Fruit fly (Drosophila melanogaster): Measurements from ENCODE around the gene CG17192.

The CG17192 gene

dm6 chr3R:26996642-26997041 lies 21.4 kb downstream of the CG17192 start, which contains the start of gene RYa-R:
Gene RYa-R, plus strand, starts transcription at chr3R:26996980.
- no peak for TF ChIP-seq CG11762 (GFP tag; optimal IDR thresholded peaks at IDR 0.05; ENCODE audit: insufficient read depth)
- TF ChIP-seq spab (GFP tag; optimal IDR thresholded peaks at IDR 0.05) = no peak
- no peak for TF ChIP-seq Lpt (GFP tag; optimal IDR thresholded peaks at IDR 0.05)
- no peak for TF ChIP-seq dsx (GFP tag; optimal IDR thresholded peaks at IDR 0.05; ENCODE audit: poor library complexity, severe bottlenecking)
- TF ChIP-seq Sox14 (GFP tag; optimal IDR thresholded peaks at IDR 0.05) = no peak
- no peak for TF ChIP-seq CG7368 (GFP tag; optimal IDR thresholded peaks at IDR 0.05)
- TF ChIP-seq CG6792 (GFP tag; optimal IDR thresholded peaks at IDR 0.05) = no peak
- TF ChIP-seq Ets96B (tag; optimal IDR thresholded peaks at IDR 0.05) = no peak
- TF ChIP-seq CG6276 (GFP tag; optimal IDR thresholded peaks at IDR 0.05) = no peak
- no peak for TF ChIP-seq Eip78C (GFP tag)
- no peak for TF ChIP-seq CG9139 (GFP tag; optimal IDR thresholded peaks at IDR 0.05)
- TF ChIP-seq Eip93F (GFP tag; optimal IDR thresholded peaks at IDR 0.05) = no peak
- TF ChIP-seq topi (GFP tag; optimal IDR thresholded peaks at IDR 0.05) = no peak
- no peak for TF ChIP-seq lz (GFP tag; optimal IDR thresholded peaks at IDR 0.05)
- TF ChIP-seq pdm3 (GFP tag; optimal IDR thresholded peaks at IDR 0.05) = no peak
- no peak for TF ChIP-seq CG3919 (GFP tag; optimal IDR thresholded peaks at IDR 0.05)

dm6 chr3R:26994532-26994931 lies 23.6 kb downstream of the CG17192 start, which contains the start of gene TwdlC:
Gene TwdlC, plus strand, starts transcription at chr3R:26994832.
- TF ChIP-seq Hr4 (GFP tag; optimal IDR thresholded peaks at IDR 0.05) (no peak), esn (GFP tag; optimal IDR thresholded peaks at IDR 0.05) (no peak), CG15336 (GFP tag; IDR thresholded peaks at IDR 0.05) (no peak), pdm3 (GFP tag; optimal IDR thresholded peaks at IDR 0.05) (no peak), Smox (GFP tag; optimal IDR thresholded peaks at IDR 0.05) (no peak), dsx (GFP tag; optimal IDR thresholded peaks at IDR 0.05; ENCODE audit: poor library complexity, severe bottlenecking) (no peak), acj6 (GFP tag; optimal IDR thresholded peaks at IDR 0.05) (no peak), fd59A (GFP tag; optimal IDR thresholded peaks at IDR 0.05) (no peak), Met (GFP tag; optimal IDR thresholded peaks at IDR 0.05) (no peak), CG7368 (GFP tag; optimal IDR thresholded peaks at IDR 0.05) (no peak)

dm6 chr3R:26989802-26990509 lies 28.1 kb downstream of the CG17192 start, which contains the start of gene CG31076:
Gene CG31076, minus strand, starts transcription at chr3R:26989852.
- peak; percentile 57 for TF ChIP-seq CG11902 (GFP tag; optimal IDR thresholded peaks at IDR 0.05)
- peak; percentile 93 for TF ChIP-seq Eip78C (GFP tag)
- TF ChIP-seq vri (GFP tag; optimal IDR thresholded peaks at IDR 0.05) = peak; percentile 48
- peak; percentile 46 for TF ChIP-seq CG11762 (GFP tag; optimal IDR thresholded peaks at IDR 0.05; ENCODE audit: insufficient read depth)
- no peak for TF ChIP-seq CG4318 (GFP tag; optimal IDR thresholded peaks at IDR 0.05)
- peak; percentile 43 for TF ChIP-seq pdm3 (GFP tag; optimal IDR thresholded peaks at IDR 0.05)
- TF ChIP-seq esn (GFP tag; optimal IDR thresholded peaks at IDR 0.05) = peak; percentile 81
- TF ChIP-seq achi (GFP tag; optimal IDR thresholded peaks at IDR 0.05) = peak; percentile 65
- peak; percentile 34; the same call in 1 of the 3 replicates for TF ChIP-seq CG8119 (GFP tag; IDR thresholded peaks at IDR 0.05)
- peak; percentile 15 to 57 for TF ChIP-seq ss (GFP tag; optimal IDR thresholded peaks at IDR 0.05)
- TF ChIP-seq Eip93F (GFP tag; optimal IDR thresholded peaks at IDR 0.05) = peak; percentile 83
- TF ChIP-seq Sox15 (GFP tag; optimal IDR thresholded peaks at IDR 0.05) = peak; percentile 5
- TF ChIP-seq Gug (GFP tag; IDR thresholded peaks at IDR 0.05) = no peak
- no peak for TF ChIP-seq fd85E (GFP tag; optimal IDR thresholded peaks at IDR 0.05)
- TF ChIP-seq CG3919 (GFP tag; optimal IDR thresholded peaks at IDR 0.05) = peak; percentile 65
- TF ChIP-seq CG8319 (GFP tag; optimal IDR thresholded peaks at IDR 0.05) = peak; percentile 45
- peak; percentile 54 for TF ChIP-seq Hr39 (GFP tag; optimal IDR thresholded peaks at IDR 0.05)
- peak; percentile 53 for TF ChIP-seq Blimp-1 (GFP tag; optimal IDR thresholded peaks at IDR 0.05)
- TF ChIP-seq CG34406 (GFP tag; optimal IDR thresholded peaks at IDR 0.05) = peak; percentile 42
- no peak for TF ChIP-seq CG9139 (GFP tag; optimal IDR thresholded peaks at IDR 0.05)
- TF ChIP-seq fkh (GFP tag; optimal IDR thresholded peaks at IDR 0.05) = peak; percentile 70
- peak; percentile 73 for TF ChIP-seq lz (GFP tag; optimal IDR thresholded peaks at IDR 0.05)
- no peak for TF ChIP-seq Hr38 (GFP tag; optimal IDR thresholded peaks at IDR 0.05)
- no peak for TF ChIP-seq salr (GFP tag; optimal IDR thresholded peaks at IDR 0.05)
- peak; percentile 24 for TF ChIP-seq acj6 (GFP tag; optimal IDR thresholded peaks at IDR 0.05)
- peak; percentile 36 for TF ChIP-seq OdsH (GFP tag; optimal IDR thresholded peaks at IDR 0.05)
- TF ChIP-seq CG10669 (GFP tag; optimal IDR thresholded peaks at IDR 0.05) = peak; percentile 64
- peak; percentile 77 for TF ChIP-seq Sox14 (GFP tag; optimal IDR thresholded peaks at IDR 0.05)
- TF ChIP-seq topi (GFP tag; optimal IDR thresholded peaks at IDR 0.05) = peak; percentile 85
- peak; percentile 77 for TF ChIP-seq cyc (GFP tag; optimal IDR thresholded peaks at IDR 0.05)
- 0 out of 3 replicates have a peak, but pooled peaks have one; percentile 38 for TF ChIP-seq eg (GFP tag; IDR thresholded peaks at IDR 0.05)
- TF ChIP-seq fd59A (GFP tag; optimal IDR thresholded peaks at IDR 0.05) = no peak
- TF ChIP-seq CG1621 (tag; optimal IDR thresholded peaks at IDR 0.05) = no peak
- peak; percentile 44 for TF ChIP-seq Hr4 (GFP tag; optimal IDR thresholded peaks at IDR 0.05)
- peak; percentile 26 for TF ChIP-seq Lpt (GFP tag; optimal IDR thresholded peaks at IDR 0.05)
